Worm (Caenorhabditis elegans) whole organism, midembryonic: Measurements from ENCODE around the gene F19C7.8.

Experiments used
- T22C8.4 ChIP-seq: fragments of 200-800 bp; sonication (Bioruptor generic); IDR thresholded peaks from 2 replicates; pipeline ENCODE4 v1.3.6; 2022; ENCODE audit warnings: missing genetic modification characterization, missing compliant biosample characterization
- cog-1 ChIP-seq: sonication (generic microtip); optimal IDR thresholded peaks from 2 replicates; lab custom pipeline; 2016; ENCODE audit warnings: missing genetic modification characterization, missing compliant biosample characterization
- flt-1 ChIP-seq: fragments of 200-800 bp; sonication (Bioruptor generic); IDR thresholded peaks from 2 replicates; pipeline ENCODE4 v1.3.6; 2022; ENCODE audit warnings: missing genetic modification characterization, missing compliant biosample characterization
- klf-2 ChIP-seq: fragments of 200-800 bp; sonication (Bioruptor generic); conservative IDR thresholded peaks from 2 replicates; pipeline ENCODE4 v1.3.6; 2022; ENCODE audit warnings: missing genetic modification reagents, missing genetic modification characterization, missing compliant biosample characterization
- med-1 ChIP-seq: sonication (generic microtip); optimal IDR thresholded peaks from 2 replicates; lab custom pipeline; 2017; ENCODE audit warnings: missing genetic modification characterization, mild to moderate bottlenecking, missing compliant biosample characterization, antibody characterized with exemption, missing genetic modification reagents; ENCODE audit not compliant: insufficient read depth
- tab-1 ChIP-seq: fragments of 200-800 bp; sonication (Bioruptor generic); IDR thresholded peaks from 2 replicates; pipeline ENCODE4 v1.3.6; 2022; ENCODE audit warnings: missing genetic modification characterization, missing compliant biosample characterization
- ztf-23 ChIP-seq: fragments of 200-800 bp; sonication (Bioruptor generic); IDR thresholded peaks from 2 replicates; pipeline ENCODE4 v1.3.6; 2022; ENCODE audit warnings: missing genetic modification reagents, missing genetic modification characterization, missing compliant biosample characterization
- ztf-29 ChIP-seq: fragments of 200-800 bp; sonication (Bioruptor generic); IDR thresholded peaks from 2 replicates; pipeline ENCODE4 v1.3.6; 2022; ENCODE audit warnings: missing genetic modification reagents, missing genetic modification characterization, missing compliant biosample characterization

DNA sequence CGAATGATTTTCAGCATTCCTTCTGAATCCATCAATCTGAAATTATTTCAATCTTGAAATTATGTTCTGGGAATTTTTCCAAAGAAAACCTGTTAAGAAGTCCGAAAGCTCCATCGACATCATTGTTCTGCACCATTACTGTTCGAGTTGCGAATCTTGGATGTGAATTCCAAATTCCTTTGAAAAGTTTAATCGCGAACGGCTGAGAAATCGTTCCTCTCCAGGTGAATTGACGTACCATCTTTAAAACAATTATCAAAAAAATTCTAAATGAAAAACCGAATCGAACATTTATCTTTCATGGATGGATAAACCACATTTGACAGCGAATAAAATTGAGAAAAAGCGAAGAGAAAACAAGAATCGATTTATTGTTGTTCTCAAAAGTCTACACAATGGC lies 21.4 kb upstream of the F19C7.8 start, which contains the start of gene mrps-21:
- TF ChIP-seq flt-1 (GFP tag; lab: Robert Waterston, UW) (no peak), med-1 (GFP tag; lab: Kevin White, UChicago) (no peak), ztf-23 (GFP tag; lab: Robert Waterston, UW) (no peak), T22C8.4 (GFP tag; lab: Robert Waterston, UW) (no peak), tab-1 (no peak), klf-2 (GFP tag; lab: Robert Waterston, UW) (no peak), ztf-29 (GFP tag; lab: Robert Waterston, UW) (no peak), cog-1 (tag; lab: Kevin White, UChicago) (no peak)
